Worm (Caenorhabditis elegans) whole organism, L1 larva: ENCODE measurements around the gene eif-2Balpha.
A peak's percentile ranks its signal among the peaks of the same experiment; 100 is the strongest.

Experiments used
- Y116A8C.19 ChIP-seq: sonication (generic microtip); optimal IDR thresholded peaks from 2 replicates; lab custom pipeline; 2016; ENCODE audit warnings: missing compliant biosample characterization, missing genetic modification characterization, borderline replicate concordance
- alr-1 ChIP-seq: fragments of 200-800 bp; sonication (Bioruptor generic); optimal IDR thresholded peaks from 2 replicates; lab custom pipeline; 2018; ENCODE audit warnings: borderline replicate concordance, mild to moderate bottlenecking, missing genetic modification characterization, missing compliant biosample characterization
- blmp-1 ChIP-seq: fragments of 150-350 bp; optimal IDR thresholded peaks from 2 replicates; lab custom pipeline; 2014; ENCODE audit warnings: missing biosample characterization, missing genetic modification characterization
- ceh-63 ChIP-seq: fragments of 200-800 bp; sonication (Bioruptor generic); optimal IDR thresholded peaks from 2 replicates; lab custom pipeline; 2018; ENCODE audit warnings: mild to moderate bottlenecking, missing genetic modification characterization, missing compliant biosample characterization
- ceh-88 ChIP-seq: fragments of 200-800 bp; sonication (Bioruptor generic); IDR thresholded peaks from 2 replicates; pipeline ENCODE4 v1.3.6; 2022; ENCODE audit warnings: missing genetic modification characterization, missing compliant biosample characterization
- ceh-90 ChIP-seq: sonication (generic microtip); optimal IDR thresholded peaks from 2 replicates; lab custom pipeline; 2016; ENCODE audit warnings: missing genetic modification characterization, missing compliant biosample characterization
- ces-1 ChIP-seq: fragments of 150-350 bp; optimal IDR thresholded peaks from 2 replicates; lab custom pipeline; 2014; ENCODE audit warnings: missing biosample characterization, missing genetic modification reagents, missing genetic modification characterization
- dpl-1 ChIP-seq, 3 experiments: fragments of 150-350 bp in 2 of 3; sonication (generic microtip) in 1 of 3; optimal IDR thresholded peaks; 2 replicates each; lab custom pipeline; 2014 to 2017; ENCODE audit warnings: missing biosample characterization in 3 of 3, missing genetic modification characterization in 3 of 3, missing genetic modification reagents in 3 of 3
- dsc-1 ChIP-seq: sonication (generic microtip); optimal IDR thresholded peaks from 2 replicates; lab custom pipeline; 2016; ENCODE audit warnings: mild to moderate bottlenecking, missing genetic modification characterization, missing compliant biosample characterization
- efl-1 ChIP-seq, 4 experiments: fragments of 150-350 bp; optimal IDR thresholded peaks in 3 of 4; peaks in 1 of 4; 1 replicate in 1 of 4; 2 replicates in 3 of 4; lab custom pipeline; 2014; ENCODE audit warnings: missing biosample characterization in 2 of 4, missing genetic modification characterization in 2 of 4, missing genetic modification reagents in 2 of 4
- efl-3 ChIP-seq: fragments of 200-800 bp; sonication (Bioruptor generic); optimal IDR thresholded peaks from 2 replicates; lab custom pipeline; 2018; ENCODE audit warnings: mild to moderate bottlenecking, missing genetic modification characterization, missing compliant biosample characterization
- egl-27 ChIP-seq, 2 experiments: fragments of 150-350 bp in 1 of 2; sonication (generic microtip); optimal IDR thresholded peaks; 3 replicates each; lab custom pipeline; 2017 to 2018; ENCODE audit warnings: missing biosample characterization in 2 of 2, missing genetic modification characterization in 2 of 2, missing genetic modification reagents in 2 of 2
- elt-3 ChIP-seq, 6 experiments: fragments of 150-350 bp in 1 of 6; sonication (generic microtip); optimal IDR thresholded peaks; 2 replicates each; lab custom pipeline; 2017 to 2018; ENCODE audit warnings: missing biosample characterization in 6 of 6, missing genetic modification characterization in 6 of 6, inconsistent platforms in 1 of 6
- ets-5 ChIP-seq: fragments of 200-800 bp; sonication (Bioruptor generic); IDR thresholded peaks from 2 replicates; pipeline ENCODE4 v1.3.6; 2022; ENCODE audit warnings: missing genetic modification characterization, missing compliant biosample characterization
- fkh-10 ChIP-seq: sonication (generic microtip); optimal IDR thresholded peaks from 2 replicates; lab custom pipeline; 2017; ENCODE audit warnings: missing biosample characterization, missing genetic modification reagents, missing genetic modification characterization
- fkh-4 ChIP-seq: sonication (generic microtip); optimal IDR thresholded peaks from 2 replicates; lab custom pipeline; 2016; ENCODE audit warnings: missing compliant biosample characterization, missing genetic modification characterization, borderline replicate concordance
- fos-1 ChIP-seq: fragments of 150-350 bp; optimal IDR thresholded peaks from 2 replicates; lab custom pipeline; 2014; ENCODE audit warnings: missing biosample characterization, missing genetic modification characterization
- grh-1 ChIP-seq: fragments of 200-800 bp; sonication (Bioruptor generic); IDR thresholded peaks from 2 replicates; pipeline ENCODE4 v1.3.6; 2022; ENCODE audit warnings: missing genetic modification reagents, missing genetic modification characterization, missing compliant biosample characterization
- hlh-17 ChIP-seq: fragments of 200-800 bp; sonication (Bioruptor generic); optimal IDR thresholded peaks from 2 replicates; lab custom pipeline; 2018; ENCODE audit warnings: missing genetic modification characterization, mild to moderate bottlenecking, missing compliant biosample characterization, moderate library complexity, borderline replicate concordance
- hpl-2 ChIP-seq: fragments of 150-350 bp; optimal IDR thresholded peaks from 2 replicates; lab custom pipeline; 2014; ENCODE audit warnings: missing biosample characterization, missing genetic modification reagents, missing genetic modification characterization
- isw-1 ChIP-seq: fragments of 200-800 bp; sonication (Bioruptor generic); IDR thresholded peaks from 2 replicates; pipeline ENCODE4 v1.3.6; 2022; ENCODE audit warnings: missing genetic modification characterization, missing compliant biosample characterization
- jun-1 ChIP-seq: fragments of 150-350 bp; optimal IDR thresholded peaks from 2 replicates; lab custom pipeline; 2014; ENCODE audit warnings: missing biosample characterization, missing genetic modification reagents, missing genetic modification characterization
- lin-13 ChIP-seq: fragments of 150-350 bp; optimal IDR thresholded peaks from 2 replicates; lab custom pipeline; 2014; ENCODE audit warnings: missing biosample characterization, missing genetic modification reagents, missing genetic modification characterization
- lin-14 ChIP-seq: fragments of 200-800 bp; sonication (Bioruptor generic); optimal IDR thresholded peaks from 2 replicates; lab custom pipeline; 2018; ENCODE audit warnings: mild to moderate bottlenecking, missing genetic modification characterization, moderate library complexity, missing compliant biosample characterization
- lin-15B ChIP-seq: fragments of 150-350 bp; sonication (generic microtip); optimal IDR thresholded peaks from 3 replicates; lab custom pipeline; 2014; ENCODE audit warnings: missing biosample characterization, missing genetic modification characterization
- lin-39 ChIP-seq: fragments of 150-350 bp; optimal IDR thresholded peaks from 2 replicates; lab custom pipeline; 2014; ENCODE audit warnings: missing biosample characterization, missing genetic modification reagents, missing genetic modification characterization
- lsy-2 ChIP-seq, 2 experiments: fragments of 150-350 bp; optimal IDR thresholded peaks; 2 replicates each; lab custom pipeline; 2014; ENCODE audit warnings: missing biosample characterization in 2 of 2, missing genetic modification characterization in 2 of 2
- mdl-1 ChIP-seq, 2 experiments: fragments of 150-350 bp; optimal IDR thresholded peaks; 2 replicates each; lab custom pipeline; 2014 to 2017; ENCODE audit warnings: missing biosample characterization in 2 of 2, missing genetic modification characterization in 2 of 2, inconsistent platforms in 1 of 2
- mep-1 ChIP-seq: fragments of 150-350 bp; optimal IDR thresholded peaks from 2 replicates; lab custom pipeline; 2014; ENCODE audit warnings: missing biosample characterization, missing genetic modification characterization
- nhr-11 ChIP-seq: fragments of 150-350 bp; optimal IDR thresholded peaks from 2 replicates; lab custom pipeline; 2014; ENCODE audit warnings: missing biosample characterization, missing genetic modification characterization
- nhr-237 ChIP-seq: fragments of 150-350 bp; optimal IDR thresholded peaks from 2 replicates; lab custom pipeline; 2014; ENCODE audit warnings: missing biosample characterization, missing genetic modification characterization
- nhr-28 ChIP-seq: fragments of 150-350 bp; optimal IDR thresholded peaks from 2 replicates; lab custom pipeline; 2014; ENCODE audit warnings: missing biosample characterization, missing genetic modification characterization
- nhr-76 ChIP-seq: sonication (generic microtip); optimal IDR thresholded peaks from 2 replicates; lab custom pipeline; 2017; ENCODE audit warnings: missing biosample characterization, missing genetic modification characterization
- nhr-84 ChIP-seq: sonication (generic microtip); optimal IDR thresholded peaks from 2 replicates; lab custom pipeline; 2017; ENCODE audit warnings: missing biosample characterization, missing genetic modification characterization
- nhr-85 ChIP-seq: sonication (generic microtip); peaks from one replicate; lab custom pipeline; 2016; ENCODE audit warnings: missing genetic modification characterization, inconsistent platforms, missing compliant biosample characterization
- nhr-90 ChIP-seq: sonication (generic microtip); optimal IDR thresholded peaks from 2 replicates; lab custom pipeline; 2016; ENCODE audit warnings: mild to moderate bottlenecking, missing genetic modification characterization, missing compliant biosample characterization; ENCODE audit not compliant: poor library complexity
- pag-3 ChIP-seq: sonication (generic microtip); optimal IDR thresholded peaks from 2 replicates; lab custom pipeline; 2017; ENCODE audit warnings: missing genetic modification characterization, mild to moderate bottlenecking, missing compliant biosample characterization, antibody characterized with exemption, borderline replicate concordance; ENCODE audit not compliant: insufficient read depth
- pax-3 ChIP-seq: fragments of 200-800 bp; sonication (Bioruptor generic); optimal IDR thresholded peaks from 2 replicates; lab custom pipeline; 2018; ENCODE audit warnings: mild to moderate bottlenecking, missing genetic modification characterization, moderate library complexity, missing compliant biosample characterization
- rnt-1 ChIP-seq: sonication (generic microtip); optimal IDR thresholded peaks from 2 replicates; lab custom pipeline; 2016; ENCODE audit warnings: mild to moderate bottlenecking, missing genetic modification characterization, moderate library complexity, missing compliant biosample characterization
- snpc-4 ChIP-seq: fragments of 150-350 bp; optimal IDR thresholded peaks from 2 replicates; lab custom pipeline; 2014; ENCODE audit warnings: missing biosample characterization, missing genetic modification characterization
- snu-23 ChIP-seq: sonication (generic microtip); optimal IDR thresholded peaks from 2 replicates; lab custom pipeline; 2016; ENCODE audit warnings: missing genetic modification characterization, missing compliant biosample characterization
- sptf-1 ChIP-seq: fragments of 150-350 bp; optimal IDR thresholded peaks from 2 replicates; lab custom pipeline; 2014; ENCODE audit warnings: missing biosample characterization, missing genetic modification characterization
- sup-37 ChIP-seq: fragments of 200-800 bp; sonication (Bioruptor generic); optimal IDR thresholded peaks from 2 replicates; lab custom pipeline; 2018; ENCODE audit warnings: mild to moderate bottlenecking, missing genetic modification characterization, missing compliant biosample characterization
- swsn-7 ChIP-seq: sonication (generic microtip); optimal IDR thresholded peaks from 2 replicates; lab custom pipeline; 2016; ENCODE audit warnings: missing genetic modification characterization, missing compliant biosample characterization
- unc-62 ChIP-seq: fragments of 150-350 bp; optimal IDR thresholded peaks from 2 replicates; lab custom pipeline; 2014; ENCODE audit warnings: missing biosample characterization, missing genetic modification reagents, missing genetic modification characterization
- unc-86 ChIP-seq: sonication (generic microtip); optimal IDR thresholded peaks from 2 replicates; lab custom pipeline; 2016; ENCODE audit warnings: missing genetic modification characterization, missing compliant biosample characterization
- xbp-1 ChIP-seq: sonication (generic microtip); optimal IDR thresholded peaks from 2 replicates; lab custom pipeline; 2016; ENCODE audit warnings: missing genetic modification characterization, missing compliant biosample characterization
- zag-1 ChIP-seq: fragments of 150-350 bp; optimal IDR thresholded peaks from 2 replicates; lab custom pipeline; 2014; ENCODE audit warnings: missing biosample characterization, missing genetic modification characterization
- zip-4 ChIP-seq: fragments of 200-800 bp; sonication (Bioruptor generic); optimal IDR thresholded peaks from 2 replicates; lab custom pipeline; 2018; ENCODE audit warnings: mild to moderate bottlenecking, missing genetic modification characterization, moderate library complexity, missing compliant biosample characterization
- ztf-4 ChIP-seq: fragments of 150-350 bp; optimal IDR thresholded peaks from 2 replicates; lab custom pipeline; 2014; ENCODE audit warnings: missing biosample characterization, missing genetic modification characterization

eif-2Balpha gene

ce11 chrIII:9546016-9546659, 3.2 kb downstream of the eif-2Balpha start, which contains the start of gene unc-16 (continued):
- peak; percentile 69 for TF ChIP-seq pax-3 (tag; lab: Kevin White, UChicago)
- peak in 2 of 6 experiments; percentile 29 to 54 for TF ChIP-seq elt-3 (tag; optimal IDR thresholded peaks at IDR 0.05; lab: Kevin White, UChicago)
- TF ChIP-seq ceh-63 (GFP tag; lab: Kevin White, UChicago) = peak; percentile 51
- no peak for TF ChIP-seq alr-1 (tag; lab: Kevin White, UChicago)
- TF ChIP-seq dsc-1 (tag; lab: Kevin White, UChicago) = peak; percentile 89
- TF ChIP-seq swsn-7 (tag; lab: Kevin White, UChicago) = peak; percentile 94
- TF ChIP-seq ets-5 = no peak
- TF ChIP-seq hlh-17 (GFP tag; lab: Kevin White, UChicago) = no peak
- TF ChIP-seq snpc-4 = peak; percentile 73
- TF ChIP-seq sup-37 (GFP tag; lab: Kevin White, UChicago) = peak; percentile 79
- TF ChIP-seq fos-1 (tag; lab: Kevin White, UChicago) = peak; percentile 77
- peak; percentile 8 for TF ChIP-seq efl-3
- TF ChIP-seq isw-1 (GFP tag; lab: Robert Waterston, UW) = peak; percentile 91
- TF ChIP-seq snu-23 (GFP tag; lab: Kevin White, UChicago) = peak; percentile 95
- peak; percentile 7 for TF ChIP-seq hpl-2 (GFP tag; lab: Kevin White, UChicago)
- TF ChIP-seq ceh-88 (GFP tag; lab: Robert Waterston, UW) = peak; percentile 67
- no peak for TF ChIP-seq sptf-1 (tag; lab: Kevin White, UChicago)
- no peak for TF ChIP-seq pag-3 (tag; lab: Kevin White, UChicago)
- peak; percentile 76 for TF ChIP-seq jun-1 (tag; lab: Kevin White, UChicago)
- peak; percentile 92 for TF ChIP-seq unc-86 (tag; lab: Kevin White, UChicago)
- peak; percentile 43 for TF ChIP-seq ceh-90 (tag; lab: Kevin White, UChicago)
- peak; percentile 65 for TF ChIP-seq fkh-10 (GFP tag; lab: Kevin White, UChicago)
- peak; percentile 80 for TF ChIP-seq ztf-4 (tag; lab: Kevin White, UChicago)
- no peak; the same call in 1 of the 2 replicates for TF ChIP-seq grh-1
- TF ChIP-seq efl-1 (optimal IDR thresholded peaks at IDR 0.05; lab: Kevin White, UChicago) = peak; percentile 85 to 88
- TF ChIP-seq efl-1 (GFP tag; optimal IDR thresholded peaks at IDR 0.05 in 1 of 2; lab: Kevin White, UChicago) = peak; percentile 82 to 98
- TF ChIP-seq egl-27 (tag; optimal IDR thresholded peaks at IDR 0.05; lab: Kevin White, UChicago) = no peak
- no peak for TF ChIP-seq zag-1
- peak; percentile 77 to 84 (median 81) for TF ChIP-seq dpl-1 (GFP tag; optimal IDR thresholded peaks at IDR 0.05; lab: Kevin White, UChicago)
- peak; percentile 78 for TF ChIP-seq zip-4 (GFP tag; lab: Kevin White, UChicago)
- TF ChIP-seq unc-62 (GFP tag; lab: Kevin White, UChicago) = no peak
- TF ChIP-seq lin-15B = peak; percentile 82
- TF ChIP-seq blmp-1 = peak; percentile 72
- peak; percentile 63 for TF ChIP-seq fkh-4 (tag; lab: Kevin White, UChicago)
- TF ChIP-seq mep-1 (tag; lab: Kevin White, UChicago) = peak; percentile 95
- TF ChIP-seq ces-1 (GFP tag; lab: Kevin White, UChicago) = no peak
- TF ChIP-seq nhr-28 (tag; lab: Kevin White, UChicago) = no peak
- peak; percentile 93 for TF ChIP-seq rnt-1 (tag; lab: Kevin White, UChicago)
- TF ChIP-seq Y116A8C.19 (tag; lab: Kevin White, UChicago) = no peak
- peak; percentile 67 for TF ChIP-seq nhr-90 (tag; lab: Kevin White, UChicago)
- peak; percentile 48 to 98 for TF ChIP-seq mdl-1 (tag; optimal IDR thresholded peaks at IDR 0.05; lab: Kevin White, UChicago)
- TF ChIP-seq lsy-2 (tag; optimal IDR thresholded peaks at IDR 0.05; lab: Kevin White, UChicago) = peak; percentile 99 to 100
- peak; percentile 90 for TF ChIP-seq xbp-1 (tag; lab: Kevin White, UChicago)
- TF ChIP-seq nhr-85 (tag; lab: Kevin White, UChicago) = peak; percentile 88
- TF ChIP-seq lin-13 (GFP tag; lab: Kevin White, UChicago) = peak; percentile 90
- no peak for TF ChIP-seq nhr-84 (tag; lab: Kevin White, UChicago)
- TF ChIP-seq nhr-237 (tag; lab: Kevin White, UChicago) = peak; percentile 64
- no peak for TF ChIP-seq nhr-76 (tag; lab: Kevin White, UChicago)
- peak; percentile 11 for TF ChIP-seq nhr-11 (tag; lab: Kevin White, UChicago)
- TF ChIP-seq lin-14 = peak; percentile 95
- TF ChIP-seq lin-39 = peak; percentile 35
